Worm (Caenorhabditis elegans) whole organism, late embryonic: Measurements from ENCODE around the gene C56E6.7.

Experiments
- ceh-30 ChIP-seq: fragments of 150-350 bp; optimal IDR thresholded peaks from 2 replicates; lab custom pipeline; 2014; ENCODE audit warnings: missing biosample characterization, missing genetic modification characterization
- dve-1 ChIP-seq: sonication (generic microtip); optimal IDR thresholded peaks from 2 replicates; lab custom pipeline; 2017; ENCODE audit warnings: antibody characterized with exemption, mild to moderate bottlenecking, missing genetic modification characterization, missing compliant biosample characterization
- elt-2 ChIP-seq: sonication (generic microtip); optimal IDR thresholded peaks from 2 replicates; lab custom pipeline; 2016; ENCODE audit warnings: missing genetic modification reagents, missing genetic modification characterization, missing compliant biosample characterization
- ets-4 ChIP-seq: sonication (generic microtip); optimal IDR thresholded peaks from 2 replicates; lab custom pipeline; 2016; ENCODE audit warnings: missing genetic modification characterization, missing compliant biosample characterization
- odd-2 ChIP-seq: sonication (generic microtip); optimal IDR thresholded peaks from 2 replicates; lab custom pipeline; 2017; ENCODE audit warnings: antibody characterized with exemption, mild to moderate bottlenecking, missing genetic modification characterization, missing compliant biosample characterization
- pag-3 ChIP-seq: sonication (generic microtip); optimal IDR thresholded peaks from 2 replicates; lab custom pipeline; 2016; ENCODE audit warnings: missing compliant biosample characterization, missing genetic modification characterization, borderline replicate concordance

- TF ChIP-seq pag-3 (tag; lab: Kevin White, UChicago) (no peak), ceh-30 (no peak), dve-1 (tag; lab: Kevin White, UChicago) (no peak), ets-4 (no peak), odd-2 (tag; lab: Kevin White, UChicago) (no peak), elt-2 (tag; lab: Kevin White, UChicago) (no peak)
Observed at ce11 chrII:6554677-6555076, 38.3 kb downstream of the C56E6.7 start, which contains the start of gene wrn-1.
